Fruit fly (Drosophila melanogaster) S2 (cell line): ENCODE data around the gene drn.

Source experiments
- CG8478 ChIP-seq: fragments of >200 bp; optimal IDR thresholded peaks from 2 replicates; lab custom pipeline; 2018
- CTCF ChIP-seq, 2 experiments: fragments of >200 bp; optimal IDR thresholded peaks; 2 replicates each; lab custom pipeline; 2018

DNA sequence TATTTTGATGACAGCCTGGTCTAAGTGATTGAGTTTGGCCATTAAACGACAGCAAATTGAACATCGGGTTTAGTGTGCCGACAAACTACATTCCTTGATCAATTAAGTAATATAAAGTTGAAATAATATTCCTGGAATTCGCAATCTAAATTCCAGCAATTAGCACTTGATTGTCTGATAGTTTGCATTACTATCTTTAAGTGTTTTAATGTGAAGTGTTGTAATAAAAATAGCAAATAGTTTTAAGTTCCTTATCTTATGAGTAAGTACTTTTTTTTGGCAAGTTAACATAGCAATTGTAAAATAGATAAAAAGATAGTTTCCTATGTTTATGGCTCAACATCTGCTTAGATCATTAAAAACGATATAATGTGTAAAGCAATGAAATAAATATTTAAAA, 48.3 kb downstream of the drn start:
- no peak for TF ChIP-seq CTCF (optimal IDR thresholded peaks at IDR 0.05; lab: Kevin White, UChicago)
- TF ChIP-seq CG8478, result no peak
